Worm (Caenorhabditis elegans): ENCODE results near the gene R04A9.7.

The R04A9.7 gene

DNA sequence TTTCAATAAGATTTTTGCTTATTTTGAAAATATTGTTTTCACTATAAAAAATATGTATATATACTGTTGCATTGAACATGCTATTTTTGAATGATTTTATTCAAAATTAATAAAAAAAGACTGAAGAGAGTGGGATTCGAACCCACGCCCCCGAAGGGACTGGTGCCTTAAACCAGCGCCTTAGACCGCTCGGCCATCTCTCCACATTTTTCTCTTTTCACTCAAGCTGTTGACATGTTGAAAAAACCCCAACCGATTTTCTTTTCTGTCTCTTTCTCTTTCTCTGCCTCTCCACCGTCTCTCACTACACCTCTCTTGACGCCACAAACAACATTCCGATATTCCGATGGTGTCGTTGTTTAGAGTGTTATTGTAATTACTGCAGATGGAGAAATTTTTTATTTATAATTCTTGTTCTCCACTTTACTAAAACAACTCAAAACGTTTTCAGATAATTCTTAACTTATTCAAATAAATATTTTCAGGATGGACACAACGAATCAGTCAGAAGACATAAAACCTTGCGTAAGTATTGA, 41.5 kb downstream of the R04A9.7 start, which contains the start of gene sor-3 (continued):
- peak; percentile 49 for TF ChIP-seq unc-130 (tag; optimal IDR thresholded peaks at IDR 0.05)
- peak in 1 of 2 experiments; percentile 47 for TF ChIP-seq ztf-11 (tag; optimal IDR thresholded peaks at IDR 0.05)
- TF ChIP-seq nhr-90 (tag; optimal IDR thresholded peaks at IDR 0.05; ENCODE audit: poor library complexity): peak; percentile 90
- TF ChIP-seq snu-23 (GFP tag; optimal IDR thresholded peaks at IDR 0.05): peak; percentile 96
- TF ChIP-seq nhr-76 (tag; optimal IDR thresholded peaks at IDR 0.05): no peak
- TF ChIP-seq efl-3 (GFP tag; optimal IDR thresholded peaks at IDR 0.05): no peak
- TF ChIP-seq nhr-19 (GFP tag; conservative IDR thresholded peaks at IDR 0.05): peak; percentile 82
- TF ChIP-seq F16B12.6 (tag; optimal IDR thresholded peaks at IDR 0.05): peak; percentile 51
- TF ChIP-seq unc-62 (GFP tag; optimal IDR thresholded peaks at IDR 0.05): no peak
- no peak for TF ChIP-seq unc-30 (tag; optimal IDR thresholded peaks at IDR 0.05)
- TF ChIP-seq nhr-11 (tag; optimal IDR thresholded peaks at IDR 0.05): peak; percentile 51
- peak; percentile 76 for TF ChIP-seq ceh-8 (GFP tag; optimal IDR thresholded peaks at IDR 0.05)
- no peak for TF ChIP-seq ces-1 (GFP tag; optimal IDR thresholded peaks at IDR 0.05)
- peak; percentile 33; the same call in 1 of the 2 replicates for TF ChIP-seq ceh-88 (GFP tag; IDR thresholded peaks at IDR 0.05)
- peak; percentile 88 for TF ChIP-seq C16A3.4 (tag; optimal IDR thresholded peaks at IDR 0.05)
- TF ChIP-seq zip-4 (GFP tag; optimal IDR thresholded peaks at IDR 0.05): no peak

DNA sequence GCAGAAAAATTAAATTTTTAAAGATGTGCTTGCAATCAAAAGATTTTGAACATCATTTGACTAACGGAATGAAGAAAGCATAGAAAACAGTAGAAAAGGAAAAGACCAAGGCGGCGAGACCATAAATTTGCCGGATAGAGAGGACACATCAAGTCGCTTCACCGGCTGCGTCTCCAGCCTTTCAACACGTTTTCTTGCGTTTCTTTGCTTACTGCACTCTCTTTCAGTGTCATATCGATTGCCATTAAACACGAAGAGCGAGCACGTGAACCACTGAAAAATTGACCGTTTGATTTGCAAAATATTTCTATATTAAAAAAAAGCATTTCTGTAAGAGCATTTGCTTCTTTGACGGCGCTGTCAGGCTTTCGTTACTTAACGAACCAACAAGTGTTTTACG, 46.6 kb downstream of the R04A9.7 start:
- TF ChIP-seq lin-13 (GFP tag; optimal IDR thresholded peaks at IDR 0.05): no peak
- TF ChIP-seq unc-130 (tag; optimal IDR thresholded peaks at IDR 0.05): no peak
- no peak for TF ChIP-seq isw-1 (GFP tag; IDR thresholded peaks at IDR 0.05)
- no peak for TF ChIP-seq sptf-1 (tag; optimal IDR thresholded peaks at IDR 0.05)
- TF ChIP-seq C34B4.2 (tag; optimal IDR thresholded peaks at IDR 0.05): no peak
- TF ChIP-seq tlp-1 (tag; optimal IDR thresholded peaks at IDR 0.05): no peak
- TF ChIP-seq ama-1 (optimal IDR thresholded peaks at IDR 0.05): no peak
- TF ChIP-seq blmp-1 (tag; optimal IDR thresholded peaks at IDR 0.05): peak; percentile 34
- TF ChIP-seq skn-1 (tag; optimal IDR thresholded peaks at IDR 0.05): no peak
- no peak for TF ChIP-seq unc-98 (GFP tag; IDR thresholded peaks at IDR 0.05)
- no peak for TF ChIP-seq F16B12.6 (tag; optimal IDR thresholded peaks at IDR 0.05)
- no peak for TF ChIP-seq nhr-237 (tag; optimal IDR thresholded peaks at IDR 0.05)
- TF ChIP-seq egl-27 (tag; optimal IDR thresholded peaks at IDR 0.05): no peak
- TF ChIP-seq swsn-7 (tag; optimal IDR thresholded peaks at IDR 0.05): peak; percentile 2
- no peak for TF ChIP-seq fkh-10 (GFP tag; optimal IDR thresholded peaks at IDR 0.05)
- no peak for TF ChIP-seq sox-4 (tag; optimal IDR thresholded peaks at IDR 0.05)
- peak; percentile 51 for TF ChIP-seq snu-23 (GFP tag; optimal IDR thresholded peaks at IDR 0.05)
- TF ChIP-seq hpl-2 (GFP tag; optimal IDR thresholded peaks at IDR 0.05): no peak
- TF ChIP-seq nhr-19 (GFP tag; conservative IDR thresholded peaks at IDR 0.05): 0 out of 2 replicates have a peak, but pooled peaks have one; percentile 24
- peak in 1 of 2 experiments; percentile 68 for TF ChIP-seq mdl-1 (tag; optimal IDR thresholded peaks at IDR 0.05)
- TF ChIP-seq nhr-20 (tag; optimal IDR thresholded peaks at IDR 0.05): no peak
- TF ChIP-seq ceh-82 (tag; optimal IDR thresholded peaks at IDR 0.05): peak in 1 of 3 experiments; percentile 37
- no peak for TF ChIP-seq jun-1 (tag; optimal IDR thresholded peaks at IDR 0.05)
- no peak for TF ChIP-seq alr-1 (tag; optimal IDR thresholded peaks at IDR 0.05; ENCODE audit: borderline replicate concordance)
- no peak for TF ChIP-seq ztf-11 (tag; optimal IDR thresholded peaks at IDR 0.05)
- no peak for TF ChIP-seq mef-2 (tag; optimal IDR thresholded peaks at IDR 0.05)
- TF ChIP-seq lir-3 (tag; optimal IDR thresholded peaks at IDR 0.05; ENCODE audit: poor library complexity): no peak
- no peak for TF ChIP-seq nhr-76 (tag; optimal IDR thresholded peaks at IDR 0.05)
- no peak for TF ChIP-seq ces-1 (GFP tag; optimal IDR thresholded peaks at IDR 0.05)
- no peak for TF ChIP-seq elt-3 (tag; optimal IDR thresholded peaks at IDR 0.05)
- no peak for TF ChIP-seq pag-3 (tag; optimal IDR thresholded peaks at IDR 0.05; ENCODE audit: borderline replicate concordance, insufficient read depth)
- no peak for TF ChIP-seq hlh-17 (GFP tag; optimal IDR thresholded peaks at IDR 0.05; ENCODE audit: borderline replicate concordance)
- no peak for TF ChIP-seq nhr-28 (tag; optimal IDR thresholded peaks at IDR 0.05)
- peak; percentile 9 to 39 for TF ChIP-seq lsy-2 (tag; optimal IDR thresholded peaks at IDR 0.05)
- no peak for TF ChIP-seq ceh-88 (GFP tag; IDR thresholded peaks at IDR 0.05)
- no peak for TF ChIP-seq nhr-11 (tag; optimal IDR thresholded peaks at IDR 0.05)
- no peak for TF ChIP-seq fkh-4 (tag; optimal IDR thresholded peaks at IDR 0.05; ENCODE audit: borderline replicate concordance)
- TF ChIP-seq vab-15 (tag; optimal IDR thresholded peaks at IDR 0.05): no peak
- TF ChIP-seq nhr-47 (tag; optimal IDR thresholded peaks at IDR 0.05): peak; percentile 24
- TF ChIP-seq C16A3.4 (tag; optimal IDR thresholded peaks at IDR 0.05): no peak
- peak in 1 of 2 experiments; percentile 16 for TF ChIP-seq efl-1 (optimal IDR thresholded peaks at IDR 0.05)
- TF ChIP-seq efl-1 (GFP tag; optimal IDR thresholded peaks at IDR 0.05 in 1 of 2): no peak
- no peak for TF ChIP-seq mab-9 (GFP tag; IDR thresholded peaks at IDR 0.05)
